Worm (Caenorhabditis elegans) whole organism, L3 larva: ENCODE results near the gene T16H12.2.

Experiments used
- R02D3.7 ChIP-seq: fragments of 150-350 bp; optimal IDR thresholded peaks from 2 replicates; lab custom pipeline; 2014; ENCODE audit warnings: missing biosample characterization, missing genetic modification characterization
- ZK546.5 ChIP-seq: sonication (generic microtip); optimal IDR thresholded peaks from 2 replicates; lab custom pipeline; 2017; ENCODE audit warnings: missing biosample characterization, missing genetic modification characterization
- aly-2 ChIP-seq: fragments of 150-350 bp; optimal IDR thresholded peaks from 2 replicates; lab custom pipeline; 2014; ENCODE audit warnings: missing biosample characterization, missing genetic modification characterization
- ama-1 ChIP-seq: fragments of 150-350 bp; optimal IDR thresholded peaks from 2 replicates; lab custom pipeline; 2018
- ceh-16 ChIP-seq: sonication (generic microtip); optimal IDR thresholded peaks from 2 replicates; lab custom pipeline; 2017; ENCODE audit warnings: missing biosample characterization, missing genetic modification characterization
- ceh-28 ChIP-seq: fragments of 150-350 bp; optimal IDR thresholded peaks from 2 replicates; lab custom pipeline; 2014; ENCODE audit warnings: missing biosample characterization, missing genetic modification reagents, missing genetic modification characterization
- ceh-82 ChIP-seq: fragments of 150-350 bp; optimal IDR thresholded peaks from 2 replicates; lab custom pipeline; 2014; ENCODE audit warnings: missing biosample characterization, missing genetic modification characterization
- daf-12 ChIP-seq: fragments of 150-350 bp; optimal IDR thresholded peaks from 2 replicates; lab custom pipeline; 2014; ENCODE audit warnings: missing biosample characterization, missing genetic modification reagents, missing genetic modification characterization
- egl-27 ChIP-seq: sonication (generic microtip); optimal IDR thresholded peaks from 4 replicates; lab custom pipeline; 2017; ENCODE audit warnings: missing biosample characterization, missing genetic modification reagents, missing genetic modification characterization
- egl-5 ChIP-seq: fragments of 150-350 bp; optimal IDR thresholded peaks from 2 replicates; lab custom pipeline; 2017; ENCODE audit warnings: missing biosample characterization, missing genetic modification reagents, missing genetic modification characterization, inconsistent platforms
- elt-1 ChIP-seq: fragments of 150-350 bp; optimal IDR thresholded peaks from 2 replicates; lab custom pipeline; 2014; ENCODE audit warnings: missing biosample characterization, missing genetic modification characterization
- elt-2 ChIP-seq: sonication (generic microtip); optimal IDR thresholded peaks from 2 replicates; lab custom pipeline; 2016; ENCODE audit warnings: missing genetic modification reagents, mild to moderate bottlenecking, missing genetic modification characterization, missing compliant biosample characterization
- elt-3 ChIP-seq, 3 experiments: fragments of 150-350 bp in 1 of 3; sonication (generic microtip) in 2 of 3; optimal IDR thresholded peaks; 2 replicates in 2 of 3; 4 replicates in 1 of 3; lab custom pipeline; 2014 to 2017; ENCODE audit warnings: missing biosample characterization in 3 of 3, missing genetic modification characterization in 3 of 3
- eor-1 ChIP-seq, 2 experiments: fragments of 150-350 bp; optimal IDR thresholded peaks; 2 replicates each; lab custom pipeline; 2014 to 2018; ENCODE audit warnings: missing biosample characterization in 2 of 2, missing genetic modification characterization in 2 of 2
- fkh-10 ChIP-seq: sonication (generic microtip); optimal IDR thresholded peaks from 2 replicates; lab custom pipeline; 2017; ENCODE audit warnings: missing biosample characterization, missing genetic modification reagents, missing genetic modification characterization
- fkh-2 ChIP-seq: fragments of 150-350 bp; optimal IDR thresholded peaks from 2 replicates; lab custom pipeline; 2014; ENCODE audit warnings: missing biosample characterization, missing genetic modification reagents, missing genetic modification characterization
- jun-1 ChIP-seq: fragments of 150-350 bp; optimal IDR thresholded peaks from 2 replicates; lab custom pipeline; 2014; ENCODE audit warnings: missing biosample characterization, missing genetic modification reagents, missing genetic modification characterization
- lin-15B ChIP-seq: fragments of 150-350 bp; optimal IDR thresholded peaks from 2 replicates; lab custom pipeline; 2014; ENCODE audit warnings: missing biosample characterization, missing genetic modification characterization
- lin-39 ChIP-seq: fragments of 150-350 bp; optimal IDR thresholded peaks from 2 replicates; lab custom pipeline; 2018; ENCODE audit warnings: missing biosample characterization, missing genetic modification reagents, missing genetic modification characterization
- mdl-1 ChIP-seq: fragments of 150-350 bp; optimal IDR thresholded peaks from 2 replicates; lab custom pipeline; 2014; ENCODE audit warnings: missing biosample characterization, missing genetic modification characterization
- mml-1 ChIP-seq: fragments of 150-350 bp; sonication (generic microtip); optimal IDR thresholded peaks from 3 replicates; lab custom pipeline; 2014; ENCODE audit warnings: missing biosample characterization, missing genetic modification characterization
- nfya-1 ChIP-seq: sonication (generic microtip); optimal IDR thresholded peaks from 2 replicates; lab custom pipeline; 2017; ENCODE audit warnings: missing genetic modification characterization, mild to moderate bottlenecking, missing compliant biosample characterization, antibody characterized with exemption, moderate library complexity; ENCODE audit not compliant: insufficient read depth
- nhr-23 ChIP-seq: fragments of 150-350 bp; optimal IDR thresholded peaks from 2 replicates; lab custom pipeline; 2014; ENCODE audit warnings: missing biosample characterization, missing genetic modification reagents, missing genetic modification characterization
- nhr-237 ChIP-seq: fragments of 150-350 bp; optimal IDR thresholded peaks from 2 replicates; lab custom pipeline; 2014; ENCODE audit warnings: missing biosample characterization, missing genetic modification characterization
- nhr-28 ChIP-seq: fragments of 150-350 bp; optimal IDR thresholded peaks from 2 replicates; lab custom pipeline; 2014; ENCODE audit warnings: missing biosample characterization, missing genetic modification characterization
- nhr-67 ChIP-seq: fragments of 150-350 bp; optimal IDR thresholded peaks from 2 replicates; lab custom pipeline; 2014; ENCODE audit warnings: missing biosample characterization, missing genetic modification characterization
- nhr-77 ChIP-seq: fragments of 150-350 bp; optimal IDR thresholded peaks from 2 replicates; lab custom pipeline; 2014; ENCODE audit warnings: missing biosample characterization, missing genetic modification characterization
- pqm-1 ChIP-seq: fragments of 150-350 bp; optimal IDR thresholded peaks from 2 replicates; lab custom pipeline; 2017; ENCODE audit warnings: missing biosample characterization, missing genetic modification characterization, inconsistent platforms
- sea-2 ChIP-seq: fragments of 150-350 bp; sonication (generic microtip); optimal IDR thresholded peaks from 4 replicates; lab custom pipeline; 2014; ENCODE audit warnings: missing biosample characterization, missing genetic modification reagents, missing genetic modification characterization
- skn-1 ChIP-seq: fragments of 150-350 bp; optimal IDR thresholded peaks from 2 replicates; lab custom pipeline; 2014; ENCODE audit warnings: missing biosample characterization, missing genetic modification characterization
- snpc-4 ChIP-seq: fragments of 150-350 bp; optimal IDR thresholded peaks from 2 replicates; lab custom pipeline; 2014; ENCODE audit warnings: missing biosample characterization, missing genetic modification characterization
- tbx-2 ChIP-seq: sonication (generic microtip); optimal IDR thresholded peaks from 2 replicates; lab custom pipeline; 2016; ENCODE audit warnings: mild to moderate bottlenecking, missing genetic modification characterization, missing compliant biosample characterization
- zag-1 ChIP-seq: fragments of 150-350 bp; optimal IDR thresholded peaks from 2 replicates; lab custom pipeline; 2014; ENCODE audit warnings: missing biosample characterization, missing genetic modification characterization
- ztf-11 ChIP-seq: fragments of 150-350 bp; optimal IDR thresholded peaks from 2 replicates; lab custom pipeline; 2014; ENCODE audit warnings: missing biosample characterization, missing genetic modification characterization
- ztf-4 ChIP-seq: fragments of 150-350 bp; optimal IDR thresholded peaks from 2 replicates; lab custom pipeline; 2014; ENCODE audit warnings: missing biosample characterization, missing genetic modification characterization

Gene T16H12.2

DNA sequence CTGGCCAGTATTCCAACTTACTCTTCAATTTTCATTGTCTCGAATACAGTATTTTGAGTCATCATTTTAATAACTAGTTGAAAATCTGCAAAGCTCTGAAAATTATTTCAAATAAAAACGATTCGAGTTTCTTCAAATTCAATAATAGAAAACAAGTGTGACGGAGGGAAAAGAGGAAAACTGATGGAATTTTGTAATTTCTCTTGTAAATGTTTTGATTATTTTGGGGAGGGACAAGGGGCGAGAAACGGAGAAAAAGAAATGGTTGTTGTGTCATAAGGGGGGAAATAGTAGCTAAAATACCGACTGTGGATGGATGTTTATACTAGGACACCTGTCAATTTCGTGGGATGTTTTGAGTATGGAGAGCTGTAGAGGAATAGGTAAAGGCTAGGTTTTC is 7.9 kb upstream of the T16H12.2 start, which contains the start of gene T16G12.9:
T16G12.9 (minus strand) TSS at position 101 of the 400 bp plus-strand sequence.
- no peak for TF ChIP-seq ceh-16
- TF ChIP-seq ZK546.5 (tag; lab: Kevin White, UChicago): no peak
- no peak for TF ChIP-seq zag-1 (tag; lab: Kevin White, UChicago)
- TF ChIP-seq R02D3.7 (tag; lab: Kevin White, UChicago): no peak
- TF ChIP-seq eor-1 (tag; optimal IDR thresholded peaks at IDR 0.05; lab: Kevin White, UChicago): no peak
- TF ChIP-seq sea-2 (GFP tag; lab: Kevin White, UChicago): no peak
- no peak for TF ChIP-seq mdl-1 (tag; lab: Kevin White, UChicago)
- no peak for TF ChIP-seq mml-1
- no peak for TF ChIP-seq skn-1 (tag; lab: Kevin White, UChicago)
- TF ChIP-seq lin-15B (tag; lab: Kevin White, UChicago): no peak
- no peak for TF ChIP-seq egl-5
- TF ChIP-seq nhr-237: no peak
- TF ChIP-seq lin-39 (tag; lab: Kevin White, UChicago): no peak
- TF ChIP-seq ceh-82 (tag; lab: Kevin White, UChicago): no peak
- TF ChIP-seq elt-1 (tag; lab: Kevin White, UChicago): no peak
- no peak for TF ChIP-seq nhr-23 (tag; lab: Kevin White, UChicago)
- TF ChIP-seq fkh-2 (tag; lab: Kevin White, UChicago): no peak
- no peak for TF ChIP-seq ztf-11 (tag; lab: Kevin White, UChicago)

DNA sequence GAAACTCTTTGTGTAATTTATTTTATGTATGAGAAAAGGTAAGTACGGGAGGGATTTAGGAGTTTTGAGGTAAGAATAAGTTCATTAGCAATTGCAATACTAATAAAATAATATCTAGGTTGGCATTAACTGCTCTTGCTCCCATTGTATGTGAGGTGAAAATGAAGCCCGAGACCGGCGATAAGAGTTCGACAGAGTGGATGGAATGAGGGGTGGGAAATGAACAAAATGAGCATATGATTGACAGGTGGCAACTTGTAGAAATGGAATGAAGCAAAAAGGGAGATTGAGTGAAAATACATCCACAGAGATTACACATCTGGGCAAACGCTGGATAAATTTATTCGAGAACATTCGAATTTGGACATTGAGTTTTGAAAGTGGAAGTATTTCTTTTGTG is 7.3 kb upstream of the T16H12.2 start:
- TF ChIP-seq daf-12 (tag; lab: Kevin White, UChicago): no peak
- TF ChIP-seq ztf-4: no peak
- no peak for TF ChIP-seq pqm-1 (tag; lab: Kevin White, UChicago)
- no peak for TF ChIP-seq egl-27 (tag; lab: Kevin White, UChicago)
- TF ChIP-seq ama-1 (lab: Kevin White, UChicago): no peak
- TF ChIP-seq sea-2 (GFP tag; lab: Kevin White, UChicago): no peak
- no peak for TF ChIP-seq nhr-67
- TF ChIP-seq lin-39 (tag; lab: Kevin White, UChicago): no peak
- TF ChIP-seq nhr-77 (tag; lab: Kevin White, UChicago): no peak
- TF ChIP-seq nhr-28 (tag; lab: Kevin White, UChicago): no peak
- no peak for TF ChIP-seq mdl-1 (tag; lab: Kevin White, UChicago)
- TF ChIP-seq skn-1 (tag; lab: Kevin White, UChicago): no peak
- no peak for TF ChIP-seq ceh-82 (tag; lab: Kevin White, UChicago)
- TF ChIP-seq mml-1: no peak
- no peak for TF ChIP-seq ceh-16
- no peak for TF ChIP-seq eor-1 (tag; optimal IDR thresholded peaks at IDR 0.05; lab: Kevin White, UChicago)

DNA sequence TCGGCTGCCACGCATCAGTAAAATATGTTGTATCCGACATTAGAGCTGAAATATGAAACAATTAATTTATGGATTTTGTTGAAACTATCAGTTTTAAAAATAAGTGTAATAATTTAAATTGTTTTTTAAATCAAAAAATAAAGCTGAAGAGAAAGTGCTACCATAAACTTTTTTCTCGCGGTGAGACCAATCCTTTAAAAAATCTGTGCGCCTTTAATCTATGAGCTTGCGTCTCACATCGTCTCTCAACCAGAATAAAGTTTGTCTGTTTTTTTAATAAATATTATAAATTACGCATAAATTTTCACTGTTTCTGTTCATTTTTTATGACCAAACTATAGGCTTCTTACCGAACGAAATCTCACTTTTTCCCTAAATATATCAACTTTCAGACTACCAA is 2.8 kb upstream of the T16H12.2 start, which contains the start of gene T16H12.3:
T16H12.3 (minus strand) TSS at position 51 of the 400 bp plus-strand sequence.
- no peak for TF ChIP-seq ceh-16

DNA sequence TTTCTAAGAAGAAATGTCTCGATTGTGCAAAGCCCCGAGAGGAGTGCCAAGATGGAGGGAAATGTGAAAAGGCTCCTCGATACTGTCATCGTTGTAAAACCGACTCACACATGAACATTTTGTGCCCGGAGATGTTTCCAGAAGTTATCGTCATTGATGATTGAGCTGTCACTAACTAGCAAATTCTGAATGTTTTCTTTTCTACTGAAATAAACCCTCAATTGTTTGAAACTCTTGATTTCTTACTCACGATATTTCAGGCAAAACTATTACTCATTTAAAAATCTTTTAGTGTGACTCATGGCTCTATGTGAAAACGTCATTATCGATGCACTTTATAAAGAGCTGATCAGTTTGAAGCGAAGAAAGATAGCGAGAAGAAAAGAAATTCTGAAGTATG is 980 bp upstream of the T16H12.2 start, which contains the start of gene T16H12.13:
T16H12.13 (plus strand) TSS at position 301 of the 400 bp plus-strand sequence.
- no peak for TF ChIP-seq elt-1 (tag; lab: Kevin White, UChicago)
- TF ChIP-seq egl-5: no peak
- TF ChIP-seq tbx-2 (tag; lab: Kevin White, UChicago): no peak
- no peak for TF ChIP-seq nhr-77 (tag; lab: Kevin White, UChicago)
- no peak for TF ChIP-seq ZK546.5 (tag; lab: Kevin White, UChicago)
- no peak for TF ChIP-seq elt-3 (tag; optimal IDR thresholded peaks at IDR 0.05; lab: Kevin White, UChicago)
- no peak for TF ChIP-seq ceh-28 (tag; lab: Kevin White, UChicago)
- TF ChIP-seq mdl-1 (tag; lab: Kevin White, UChicago): no peak
- no peak for TF ChIP-seq nhr-67
- TF ChIP-seq jun-1: no peak
- no peak for TF ChIP-seq snpc-4
- no peak for TF ChIP-seq elt-2 (tag; lab: Kevin White, UChicago)
- TF ChIP-seq egl-27 (tag; lab: Kevin White, UChicago): no peak
- no peak for TF ChIP-seq aly-2
- TF ChIP-seq fkh-10 (GFP tag; lab: Kevin White, UChicago): no peak
- no peak for TF ChIP-seq ceh-82 (tag; lab: Kevin White, UChicago)
- TF ChIP-seq nfya-1 (tag; lab: Kevin White, UChicago): no peak
- no peak for TF ChIP-seq skn-1 (tag; lab: Kevin White, UChicago)
- TF ChIP-seq sea-2 (GFP tag; lab: Kevin White, UChicago): no peak
